Worm (Caenorhabditis elegans) whole organism, young adult: Measurements from ENCODE around the gene C56G2.9.

Source experiments
- T26A5.8 ChIP-seq: sonication (generic microtip); optimal IDR thresholded peaks from 2 replicates; lab custom pipeline; 2016; ENCODE audit warnings: missing genetic modification characterization, missing compliant biosample characterization
- bed-2 ChIP-seq: fragments of 200-800 bp; sonication (Bioruptor generic); IDR thresholded peaks from 2 replicates; pipeline ENCODE4 v1.3.6; 2022; ENCODE audit warnings: missing genetic modification reagents, missing genetic modification characterization, missing compliant biosample characterization
- tbp1 ChIP-seq: fragments of 200-800 bp; sonication (Bioruptor generic); optimal IDR thresholded peaks from 2 replicates; lab custom pipeline; 2018; ENCODE audit warnings: mild to moderate bottlenecking, missing genetic modification characterization, missing compliant biosample characterization
- ztf-6 ChIP-seq: fragments of 200-800 bp; sonication (Bioruptor generic); IDR thresholded peaks from 2 replicates; pipeline ENCODE4 v1.3.6; 2022; ENCODE audit warnings: missing genetic modification reagents, missing genetic modification characterization, missing compliant biosample characterization

ce11 chrIII:6351438-6351837 is 8.3 kb upstream of the C56G2.9 start:
- TF ChIP-seq bed-2 (GFP tag; lab: Robert Waterston, UW), result no peak
- TF ChIP-seq T26A5.8 (tag; lab: Kevin White, UChicago), result no peak
- TF ChIP-seq tbp1 (GFP tag; lab: Kevin White, UChicago), result no peak
- TF ChIP-seq ztf-6 (GFP tag; lab: Robert Waterston, UW), result no peak
